Worm (Caenorhabditis elegans): ENCODE results near the gene picd-1.

DNA sequence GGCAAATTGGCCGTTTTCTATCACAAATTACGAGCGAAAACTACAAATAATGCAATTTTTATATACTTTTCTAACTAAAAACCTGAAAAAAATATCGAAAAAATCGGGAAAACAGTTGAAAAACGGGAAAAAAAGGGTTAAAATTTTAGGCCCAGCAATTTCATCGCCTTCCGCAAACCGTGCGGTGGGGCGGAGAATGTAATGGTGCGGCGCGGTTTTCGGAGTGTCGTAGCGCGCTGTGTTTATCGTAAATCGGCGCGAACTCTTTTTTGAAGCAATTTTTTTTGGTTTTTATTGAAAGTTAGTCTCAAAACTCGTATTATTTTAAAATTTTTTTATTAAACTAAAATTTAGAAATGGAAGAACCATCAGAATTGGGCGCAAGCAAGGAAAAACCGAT lies at the start of gene picd-1:
- TF ChIP-seq nhr-237 (tag; optimal IDR thresholded peaks at IDR 0.05) (no peak), unc-62 (GFP tag; optimal IDR thresholded peaks at IDR 0.05) (no peak), gmeb-1 (tag; optimal IDR thresholded peaks at IDR 0.05) (peak; percentile 79), egl-27 (tag; optimal IDR thresholded peaks at IDR 0.05) (no peak), snpc-4 (tag; optimal IDR thresholded peaks at IDR 0.05) (peak; percentile 57), mdl-1 (tag; optimal IDR thresholded peaks at IDR 0.05) (no peak), nhr-77 (tag; optimal IDR thresholded peaks at IDR 0.05) (no peak), elt-3 (tag; optimal IDR thresholded peaks at IDR 0.05) (no peak)

Measured in whole organism, L2 larva.